Fruit fly (Drosophila melanogaster): ENCODE measurements around the gene mRpL28.

Gene mRpL28

dm6 chr2L:4973731-4974415 is at the start of gene mRpL28:
mRpL28 (plus strand) TSS chr2L:4973976.
- TF ChIP-seq CG4496 (GFP tag; IDR thresholded peaks at IDR 0.05), result 0 out of 3 replicates have a peak, but pooled peaks have one; percentile 24
- peak; percentile 70 for TF ChIP-seq EcR (GFP tag; optimal IDR thresholded peaks at IDR 0.05)
- no peak for TF ChIP-seq CG8159 (tag; optimal IDR thresholded peaks at IDR 0.05)
- TF ChIP-seq rn (GFP tag; IDR thresholded peaks at IDR 0.05), result no peak
- TF ChIP-seq CG12605 (GFP tag; IDR thresholded peaks at IDR 0.05), result no peak
- no peak for TF ChIP-seq Snoo (tag; optimal IDR thresholded peaks at IDR 0.05)
- no peak for TF ChIP-seq CG17806 (tag; optimal IDR thresholded peaks at IDR 0.05)
- no peak for TF ChIP-seq CG8301 (tag; optimal IDR thresholded peaks at IDR 0.05)
- no peak for TF ChIP-seq CG15710 (tag; optimal IDR thresholded peaks at IDR 0.05)
- TF ChIP-seq CG32121 (GFP tag; IDR thresholded peaks at IDR 0.05), result no peak
- TF ChIP-seq fd96Ca (GFP tag; IDR thresholded peaks at IDR 0.05), result peak; percentile 18; the same call in 1 of the 3 replicates

dm6 chr2L:4928340-4928739 is 45.4 kb upstream of the mRpL28 start:
- TF ChIP-seq Snoo (tag; optimal IDR thresholded peaks at IDR 0.05), result no peak
- TF ChIP-seq D1 (tag; optimal IDR thresholded peaks at IDR 0.05), result no peak
- peak; percentile 55; the same call in 2 of the 3 replicates for TF ChIP-seq CG4496 (GFP tag; IDR thresholded peaks at IDR 0.05)
- TF ChIP-seq CG12605 (GFP tag; IDR thresholded peaks at IDR 0.05), result peak; percentile 28; the same call in 1 of the 2 replicates

DNA sequence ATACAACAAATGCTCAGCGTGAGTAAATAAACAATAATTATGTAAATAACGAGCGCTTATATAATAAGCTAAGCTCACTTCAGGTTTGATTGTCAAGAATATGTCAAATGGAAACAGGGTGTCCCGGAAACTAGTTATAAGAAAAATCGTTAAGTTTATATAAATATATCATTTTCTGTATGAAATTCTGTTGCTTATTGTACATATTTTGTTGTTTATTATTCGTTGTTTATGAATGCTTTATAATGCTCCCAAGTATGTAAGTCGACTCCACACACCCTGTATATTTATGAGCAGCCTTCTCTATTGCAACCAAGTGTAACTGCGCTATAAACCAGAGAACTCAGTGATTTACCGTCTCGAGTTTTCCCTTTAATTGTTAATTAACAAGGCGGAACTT is 43.2 kb upstream of the mRpL28 start:
- no peak for TF ChIP-seq CG9948 (tag; optimal IDR thresholded peaks at IDR 0.05)
- no peak for TF ChIP-seq CG13204 (GFP tag; optimal IDR thresholded peaks at IDR 0.05)
- peak; percentile 57; the same call in 1 of the 2 replicates for TF ChIP-seq CG12605 (GFP tag; IDR thresholded peaks at IDR 0.05)
- TF ChIP-seq CG4496 (GFP tag; IDR thresholded peaks at IDR 0.05), result peak; percentile 35; the same call in 2 of the 3 replicates
- peak; percentile 14 for TF ChIP-seq CG14655 (GFP tag; optimal IDR thresholded peaks at IDR 0.05)
- TF ChIP-seq Ets98B (GFP tag; IDR thresholded peaks at IDR 0.05), result peak; percentile 54; the same call in 1 of the 2 replicates
- TF ChIP-seq CG32121 (GFP tag; IDR thresholded peaks at IDR 0.05), result peak; percentile 31; the same call in 1 of the 2 replicates

- no peak for TF ChIP-seq gl (tag; optimal IDR thresholded peaks at IDR 0.05)
- TF ChIP-seq Pif1A (GFP tag; optimal IDR thresholded peaks at IDR 0.05), result no peak
Observed at dm6 chr2L:4932284-4932683, 41.5 kb upstream of the mRpL28 start, which contains the start of gene hoe1. hoe1 (minus strand) TSS chr2L:4932384.

DNA sequence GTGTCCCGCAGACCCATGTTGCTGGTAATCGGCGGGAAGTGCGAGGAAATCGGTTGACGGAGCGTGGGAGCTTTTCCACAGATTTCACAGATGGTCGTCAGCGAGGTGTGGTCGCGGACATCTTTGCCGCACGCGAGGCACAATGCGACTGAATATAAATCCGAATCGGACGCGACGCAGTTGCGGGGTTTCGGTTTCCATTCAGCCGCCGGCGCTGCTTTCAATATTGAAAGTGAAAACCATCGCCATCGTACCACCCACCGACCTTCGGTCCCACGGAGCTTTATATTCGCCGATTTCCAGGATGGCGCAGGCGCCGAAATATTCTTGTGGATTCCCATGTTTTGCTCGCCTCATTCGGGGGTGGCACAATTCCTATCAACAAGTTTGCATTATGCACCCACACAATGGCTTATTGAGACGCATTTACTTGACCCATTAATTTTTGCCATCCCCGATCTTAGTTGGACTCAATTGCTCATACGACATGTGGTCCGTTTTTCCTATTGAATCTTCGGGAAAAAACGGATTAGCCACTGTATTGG is 37.4 kb upstream of the mRpL28 start, which contains the start of gene hoe2:
TSS of gene hoe2 (minus strand) at position 126 of the 545 bp plus-strand sequence.
- TF ChIP-seq CG12605 (GFP tag; IDR thresholded peaks at IDR 0.05), result peak; percentile 60; the same call in 1 of the 2 replicates
- TF ChIP-seq Pif1A (GFP tag; optimal IDR thresholded peaks at IDR 0.05), result no peak
- no peak for TF ChIP-seq Pif1B (GFP tag; optimal IDR thresholded peaks at IDR 0.05)

- TF ChIP-seq CG8159 (tag; optimal IDR thresholded peaks at IDR 0.05) (no peak), CG34367 (tag; optimal IDR thresholded peaks at IDR 0.05) (no peak)
Observed at dm6 chr2L:4937060-4937459, 36.7 kb upstream of the mRpL28 start, which contains the start of gene Sgs1. Sgs1 (plus strand) TSS chr2L:4937409.

DNA sequence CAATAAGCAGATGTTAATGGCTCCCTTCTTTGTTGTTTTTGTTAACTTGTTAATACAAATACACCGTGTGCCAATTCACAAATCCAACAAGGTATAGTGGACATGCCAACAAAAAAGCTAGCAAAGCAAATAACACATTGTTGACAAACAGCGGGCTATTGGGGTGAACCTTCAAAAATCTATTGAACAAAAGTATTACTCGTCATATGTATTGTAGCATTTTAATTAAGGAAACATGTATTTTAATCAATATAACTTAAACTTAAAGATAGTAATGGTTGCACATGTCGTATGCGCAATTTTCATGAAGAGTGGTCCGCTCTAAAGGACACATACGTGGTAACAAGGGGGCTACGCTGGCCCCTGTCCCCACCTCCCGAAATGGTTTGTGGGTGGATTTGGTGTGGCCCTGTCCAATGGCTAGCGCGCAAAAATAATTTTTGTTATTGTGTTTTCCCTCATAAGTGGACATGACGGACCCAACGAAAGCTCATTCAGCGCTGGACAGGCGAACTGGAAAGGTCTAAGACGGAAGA is 31.5 kb upstream of the mRpL28 start, which contains the start of gene synr:
TSS of gene synr (plus strand) at position 486 of the 536 bp plus-strand sequence.
- no peak for TF ChIP-seq fd96Ca (GFP tag; IDR thresholded peaks at IDR 0.05)
- peak; percentile 24 for TF ChIP-seq CG8159 (tag; optimal IDR thresholded peaks at IDR 0.05)

DNA sequence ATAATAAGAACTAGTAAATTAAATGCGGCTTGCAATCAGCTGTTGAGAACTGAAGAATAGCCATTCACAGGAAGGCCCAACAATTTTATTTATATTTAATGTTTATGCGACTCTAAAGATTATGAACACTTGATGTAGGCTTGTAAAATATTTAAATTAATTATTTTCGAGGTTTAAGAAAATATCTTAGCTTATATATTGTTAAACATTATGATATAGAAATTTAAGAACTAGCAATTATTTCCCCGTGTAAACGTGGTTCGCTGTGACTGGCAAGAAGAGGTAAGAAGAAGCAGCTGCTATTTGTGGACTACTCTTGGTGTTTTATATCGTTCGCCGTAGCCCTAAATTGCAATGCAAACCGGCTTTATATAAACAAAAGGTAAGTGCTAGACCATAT is 28.5 kb upstream of the mRpL28 start, which contains the start of the genes mRpL24 and betaggt-I:
TSS of gene mRpL24 (minus strand) at position 62 of the 400 bp plus-strand sequence.
TSS of gene betaggt-I (plus strand) at position 280 of the 400 bp plus-strand sequence.
- TF ChIP-seq CG4496 (GFP tag; IDR thresholded peaks at IDR 0.05) (peak; percentile 99), CG8159 (tag; optimal IDR thresholded peaks at IDR 0.05) (peak; percentile 97), CG12605 (GFP tag; IDR thresholded peaks at IDR 0.05) (peak; percentile 98), CG10348 (GFP tag; IDR thresholded peaks at IDR 0.05) (peak; percentile 90), fd96Ca (GFP tag; IDR thresholded peaks at IDR 0.05) (peak; percentile 93), CG15710 (tag; optimal IDR thresholded peaks at IDR 0.05) (peak; percentile 99), rn (GFP tag; IDR thresholded peaks at IDR 0.05) (peak; percentile 97), CG8301 (tag; optimal IDR thresholded peaks at IDR 0.05) (peak; percentile 97), CG34367 (tag; optimal IDR thresholded peaks at IDR 0.05) (peak; percentile 97), Pif1B (GFP tag; optimal IDR thresholded peaks at IDR 0.05) (peak; percentile 91), CG32121 (GFP tag; IDR thresholded peaks at IDR 0.05) (peak; percentile 97), D1 (tag; optimal IDR thresholded peaks at IDR 0.05) (peak; percentile 90), CG13204 (GFP tag; optimal IDR thresholded peaks at IDR 0.05) (no peak), CG14655 (GFP tag; optimal IDR thresholded peaks at IDR 0.05) (peak; percentile 98), EcR (GFP tag; optimal IDR thresholded peaks at IDR 0.05) (no peak), Snoo (tag; optimal IDR thresholded peaks at IDR 0.05) (peak; percentile 96), Pif1A (GFP tag; optimal IDR thresholded peaks at IDR 0.05) (peak; percentile 93), CG9948 (tag; optimal IDR thresholded peaks at IDR 0.05) (peak; percentile 95), CG17806 (tag; optimal IDR thresholded peaks at IDR 0.05) (peak; percentile 97), Ets98B (GFP tag; IDR thresholded peaks at IDR 0.05) (peak; percentile 97), gl (tag; optimal IDR thresholded peaks at IDR 0.05) (peak; percentile 89)

All from whole organism, pupa.